Fruit fly (Drosophila melanogaster) whole organism, wandering third instar larva: ENCODE data around the gene gzl.

Experiments used
- CG9705 ChIP-seq: fragments of 200-800 bp; sonication (Bioruptor generic); optimal IDR thresholded peaks from 2 replicates; lab custom pipeline; 2018; ENCODE audit warnings: missing biosample characterization, mild to moderate bottlenecking, missing genetic modification characterization
- Dfd ChIP-seq: fragments of >200 bp; optimal IDR thresholded peaks from 2 replicates; lab custom pipeline; 2017; ENCODE audit warnings: missing biosample characterization, missing genetic modification characterization
- Myc ChIP-seq: fragments of >200 bp; optimal IDR thresholded peaks from 2 replicates; lab custom pipeline; 2017
- Rel ChIP-seq, 2 experiments: fragments of 200-800 bp; sonication (Bioruptor generic) in 1 of 2; optimal IDR thresholded peaks; 2 replicates in 1 of 2; 3 replicates in 1 of 2; lab custom pipeline; 2016 to 2019; ENCODE audit warnings: mild to moderate bottlenecking in 2 of 2, missing biosample characterization in 2 of 2, missing genetic modification characterization in 2 of 2, moderate library complexity in 1 of 2
- br ChIP-seq: fragments of 200-800 bp; sonication (Bioruptor generic); optimal IDR thresholded peaks from 2 replicates; lab custom pipeline; 2016; ENCODE audit warnings: missing biosample characterization, missing genetic modification characterization
- brk ChIP-seq: fragments of 200-800 bp; sonication (Bioruptor generic); optimal IDR thresholded peaks from 2 replicates; lab custom pipeline; 2016; ENCODE audit warnings: missing biosample characterization, mild to moderate bottlenecking, missing genetic modification characterization
- dmrt93B ChIP-seq: fragments of 200-800 bp; sonication (Bioruptor generic); optimal IDR thresholded peaks from 2 replicates; lab custom pipeline; 2018; ENCODE audit warnings: missing biosample characterization, mild to moderate bottlenecking, missing genetic modification characterization
- ey ChIP-seq: fragments of 200-800 bp; sonication (Bioruptor generic); optimal IDR thresholded peaks from 2 replicates; lab custom pipeline; 2016; ENCODE audit warnings: missing biosample characterization, missing genetic modification characterization
- h ChIP-seq: fragments of 200-800 bp; sonication (Bioruptor generic); optimal IDR thresholded peaks from 3 replicates; lab custom pipeline; 2016; ENCODE audit warnings: missing biosample characterization, mild to moderate bottlenecking, missing genetic modification characterization
- jim ChIP-seq: fragments of 175-275, 200-325 bp; sonication (Bioruptor generic); optimal IDR thresholded peaks from 2 replicates; lab custom pipeline; 2016; ENCODE audit warnings: missing biosample characterization, mild to moderate bottlenecking, missing genetic modification characterization
- pan ChIP-seq: fragments of >200 bp; optimal IDR thresholded peaks from 2 replicates; lab custom pipeline; 2017
- psq ChIP-seq: fragments of 200-800 bp; sonication (Bioruptor generic); optimal IDR thresholded peaks from 3 replicates; lab custom pipeline; 2017; ENCODE audit warnings: missing biosample characterization, mild to moderate bottlenecking, missing genetic modification characterization, moderate library complexity
- tai ChIP-seq: sonication (Bioruptor generic); optimal IDR thresholded peaks from 2 replicates; lab custom pipeline; 2016; ENCODE audit warnings: missing biosample characterization, missing genetic modification characterization
- usp ChIP-seq: fragments of >200 bp; optimal IDR thresholded peaks from 2 replicates; lab custom pipeline; 2017; ENCODE audit warnings: missing biosample characterization, missing genetic modification characterization

dm6 chr3R:6405239-6405638 is 22.5 kb downstream of the gzl start:
- TF ChIP-seq dmrt93B (GFP tag; lab: Kevin White, UChicago) = no peak
- no peak for TF ChIP-seq jim (GFP tag; lab: Kevin White, UChicago)
- no peak for TF ChIP-seq ey
- TF ChIP-seq Dfd = no peak
- no peak for TF ChIP-seq usp (GFP tag; lab: Kevin White, UChicago)
- no peak for TF ChIP-seq tai (GFP tag; lab: Kevin White, UChicago)
- TF ChIP-seq CG9705 (GFP tag; lab: Kevin White, UChicago) = peak; percentile 5
- TF ChIP-seq pan (lab: Kevin White, UChicago) = no peak
- TF ChIP-seq br = no peak
- no peak for TF ChIP-seq psq (GFP tag; lab: Kevin White, UChicago)
- no peak for TF ChIP-seq brk
- TF ChIP-seq Rel (GFP tag; optimal IDR thresholded peaks at IDR 0.05; lab: Kevin White, UChicago) = no peak
- no peak for TF ChIP-seq Rel (tag; optimal IDR thresholded peaks at IDR 0.05; lab: Kevin White, UChicago)
- no peak for TF ChIP-seq h (GFP tag; lab: Kevin White, UChicago)
- TF ChIP-seq Myc (lab: Kevin White, UChicago) = no peak
